Worm (Caenorhabditis elegans): ENCODE measurements around the gene Y49F6C.2.

DNA sequence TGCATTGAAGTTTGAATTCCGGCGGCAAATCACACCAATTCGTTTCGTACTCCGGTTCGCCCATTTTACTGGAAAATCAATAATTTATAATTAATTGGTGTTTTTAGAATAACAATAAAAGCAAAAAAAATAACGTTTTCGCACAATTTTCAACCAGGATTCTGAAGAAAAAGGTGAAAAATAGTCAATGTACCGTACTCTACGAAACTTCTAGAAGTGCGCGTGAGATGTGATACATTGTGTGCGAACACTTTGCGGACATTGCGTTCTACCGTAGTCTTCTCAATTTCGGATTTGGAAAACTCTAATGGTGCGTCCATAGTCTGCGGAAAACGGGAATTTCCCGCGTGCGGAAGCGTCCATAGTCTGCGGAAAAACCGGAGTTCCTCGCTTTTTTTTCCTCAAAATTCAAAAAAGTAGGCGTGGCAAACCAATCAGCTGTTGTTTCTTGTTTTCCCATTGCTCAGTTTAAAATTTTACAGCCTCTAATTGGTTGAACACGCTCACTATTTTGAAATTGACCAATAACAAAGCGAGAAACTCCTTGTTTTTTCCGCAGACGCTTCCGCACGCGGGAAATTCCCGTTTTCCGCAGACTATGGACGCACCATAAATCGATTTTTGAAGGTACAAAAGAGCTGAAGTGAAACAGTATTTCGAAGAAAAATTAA, 30.3 kb upstream of the Y49F6C.2 start, which contains the start of the genes F14D2.14 and bath-29:
- TF ChIP-seq tab-1 (GFP tag; IDR thresholded peaks at IDR 0.05): no peak
- TF ChIP-seq flt-1 (GFP tag; IDR thresholded peaks at IDR 0.05): no peak
- no peak for TF ChIP-seq med-1 (GFP tag; optimal IDR thresholded peaks at IDR 0.05; ENCODE audit: insufficient read depth)
- TF ChIP-seq klf-2 (GFP tag; conservative IDR thresholded peaks at IDR 0.05): no peak
- TF ChIP-seq T22C8.4 (GFP tag; IDR thresholded peaks at IDR 0.05): no peak
- no peak for TF ChIP-seq ref-1 (GFP tag; conservative IDR thresholded peaks at IDR 0.05)
- no peak for TF ChIP-seq ztf-23 (GFP tag; IDR thresholded peaks at IDR 0.05)
- TF ChIP-seq ztf-29 (GFP tag; IDR thresholded peaks at IDR 0.05): no peak

Measured in whole organism, midembryonic.